In genomic region chrV:10725424-10725951, ce11 we compare ENCODE assay signal across 1 worm cellular context.
TF ChIP-seq lines count a peak whose summit lies in the region.

No protein-coding gene starts in this region.

TF ChIP-seq in whole organism, L1 larva, 84 proteins besides CTCF, POLR2A, EP300 and RAD21 (continued from another document):
- TF ChIP-seq nhr-20 (tag; optimal IDR thresholded peaks at IDR 0.05; lab: Kevin White, UChicago): peak; percentile 12
- TF ChIP-seq unc-86 (tag; optimal IDR thresholded peaks at IDR 0.05; lab: Kevin White, UChicago): no peak
- no peak for TF ChIP-seq pqm-1 (tag; optimal IDR thresholded peaks at IDR 0.05; lab: Kevin White, UChicago)
- no peak for TF ChIP-seq dsc-1 (tag; optimal IDR thresholded peaks at IDR 0.05; lab: Kevin White, UChicago)
- TF ChIP-seq lin-13 (GFP tag; optimal IDR thresholded peaks at IDR 0.05; lab: Kevin White, UChicago): no peak
- no peak for TF ChIP-seq ama-1 (optimal IDR thresholded peaks at IDR 0.05; lab: Kevin White, UChicago)
- no peak for TF ChIP-seq nhr-237 (tag; optimal IDR thresholded peaks at IDR 0.05; lab: Kevin White, UChicago)
- no peak for TF ChIP-seq alr-1 (tag; optimal IDR thresholded peaks at IDR 0.05; lab: Kevin White, UChicago; ENCODE audit: borderline replicate concordance)
- no peak for TF ChIP-seq rnt-1 (tag; optimal IDR thresholded peaks at IDR 0.05; lab: Kevin White, UChicago)
- TF ChIP-seq ztf-11 (tag; optimal IDR thresholded peaks at IDR 0.05; lab: Kevin White, UChicago): no peak
- TF ChIP-seq nhr-11 (tag; optimal IDR thresholded peaks at IDR 0.05; lab: Kevin White, UChicago): no peak
- TF ChIP-seq ceh-90 (tag; optimal IDR thresholded peaks at IDR 0.05; lab: Kevin White, UChicago): no peak
- no peak for TF ChIP-seq nhr-47 (tag; optimal IDR thresholded peaks at IDR 0.05; lab: Kevin White, UChicago)
- TF ChIP-seq mep-1 (tag; optimal IDR thresholded peaks at IDR 0.05; lab: Kevin White, UChicago): no peak
- no peak for TF ChIP-seq nhr-19 (GFP tag; conservative IDR thresholded peaks at IDR 0.05; lab: Robert Waterston, UW)
- TF ChIP-seq skn-1 (tag; optimal IDR thresholded peaks at IDR 0.05; lab: Kevin White, UChicago): no peak
- no peak for TF ChIP-seq irx-1 (tag; optimal IDR thresholded peaks at IDR 0.05; lab: Kevin White, UChicago)
- TF ChIP-seq mdl-1 (tag; optimal IDR thresholded peaks at IDR 0.05; lab: Kevin White, UChicago): peak in 1 of 2 experiments; percentile 26
- no peak for TF ChIP-seq fos-1 (tag; optimal IDR thresholded peaks at IDR 0.05; lab: Kevin White, UChicago)
TF ChIP-seq in whole organism, L1 larva: peak in this region for 9.
